Worm (Caenorhabditis elegans) whole organism, L1 larva: ENCODE data around the gene doxa-1.

Experiments
- C04F5.9 ChIP-seq: sonication (generic microtip); optimal IDR thresholded peaks from 2 replicates; lab custom pipeline; 2016; ENCODE audit warnings: missing genetic modification characterization, missing compliant biosample characterization
- ama-1 ChIP-seq: fragments of 150-350 bp; optimal IDR thresholded peaks from 2 replicates; lab custom pipeline; 2014
- ceh-8 ChIP-seq: fragments of 200-800 bp; sonication (Bioruptor generic); optimal IDR thresholded peaks from 2 replicates; lab custom pipeline; 2018; ENCODE audit warnings: mild to moderate bottlenecking, missing genetic modification characterization, moderate library complexity, missing compliant biosample characterization
- efl-3 ChIP-seq: fragments of 200-800 bp; sonication (Bioruptor generic); optimal IDR thresholded peaks from 2 replicates; lab custom pipeline; 2018; ENCODE audit warnings: mild to moderate bottlenecking, missing genetic modification characterization, missing compliant biosample characterization
- egl-27 ChIP-seq, 2 experiments: fragments of 150-350 bp in 1 of 2; sonication (generic microtip); optimal IDR thresholded peaks; 3 replicates each; lab custom pipeline; 2017 to 2018; ENCODE audit warnings: missing biosample characterization in 2 of 2, missing genetic modification characterization in 2 of 2, missing genetic modification reagents in 2 of 2
- elt-3 ChIP-seq, 6 experiments: fragments of 150-350 bp in 1 of 6; sonication (generic microtip); optimal IDR thresholded peaks; 2 replicates each; lab custom pipeline; 2017 to 2018; ENCODE audit warnings: missing biosample characterization in 6 of 6, missing genetic modification characterization in 6 of 6, inconsistent platforms in 1 of 6
- grh-1 ChIP-seq: fragments of 200-800 bp; sonication (Bioruptor generic); IDR thresholded peaks from 2 replicates; pipeline ENCODE4 v1.3.6; 2022; ENCODE audit warnings: missing genetic modification reagents, missing genetic modification characterization, missing compliant biosample characterization
- hlh-17 ChIP-seq: fragments of 200-800 bp; sonication (Bioruptor generic); optimal IDR thresholded peaks from 2 replicates; lab custom pipeline; 2018; ENCODE audit warnings: missing genetic modification characterization, mild to moderate bottlenecking, missing compliant biosample characterization, moderate library complexity, borderline replicate concordance
- isw-1 ChIP-seq: fragments of 200-800 bp; sonication (Bioruptor generic); IDR thresholded peaks from 2 replicates; pipeline ENCODE4 v1.3.6; 2022; ENCODE audit warnings: missing genetic modification characterization, missing compliant biosample characterization
- lir-3 ChIP-seq: sonication (generic microtip); optimal IDR thresholded peaks from 2 replicates; lab custom pipeline; 2016; ENCODE audit warnings: mild to moderate bottlenecking, missing genetic modification characterization, moderate library complexity, missing compliant biosample characterization; ENCODE audit not compliant: poor library complexity
- mep-1 ChIP-seq: fragments of 150-350 bp; optimal IDR thresholded peaks from 2 replicates; lab custom pipeline; 2014; ENCODE audit warnings: missing biosample characterization, missing genetic modification characterization
- nhr-77 ChIP-seq: fragments of 150-350 bp; optimal IDR thresholded peaks from 2 replicates; lab custom pipeline; 2014; ENCODE audit warnings: missing biosample characterization, missing genetic modification characterization
- pag-3 ChIP-seq: sonication (generic microtip); optimal IDR thresholded peaks from 2 replicates; lab custom pipeline; 2017; ENCODE audit warnings: missing genetic modification characterization, mild to moderate bottlenecking, missing compliant biosample characterization, antibody characterized with exemption, borderline replicate concordance; ENCODE audit not compliant: insufficient read depth
- snu-23 ChIP-seq: sonication (generic microtip); optimal IDR thresholded peaks from 2 replicates; lab custom pipeline; 2016; ENCODE audit warnings: missing genetic modification characterization, missing compliant biosample characterization

- TF ChIP-seq efl-3 (GFP tag; lab: Kevin White, UChicago) (no peak), grh-1 (GFP tag; lab: Robert Waterston, UW) (no peak), C04F5.9 (tag; lab: Kevin White, UChicago) (no peak), nhr-77 (tag; lab: Kevin White, UChicago) (no peak), mep-1 (no peak), elt-3 (tag; optimal IDR thresholded peaks at IDR 0.05; lab: Kevin White, UChicago) (no peak), hlh-17 (GFP tag; lab: Kevin White, UChicago) (no peak), pag-3 (tag; lab: Kevin White, UChicago) (no peak), lir-3 (tag; lab: Kevin White, UChicago) (no peak), isw-1 (GFP tag; lab: Robert Waterston, UW) (no peak), ceh-8 (no peak), egl-27 (tag; optimal IDR thresholded peaks at IDR 0.05; lab: Kevin White, UChicago) (no peak), ama-1 (lab: Kevin White, UChicago) (no peak), snu-23 (GFP tag; lab: Kevin White, UChicago) (no peak)
These were observed 13.2 kb downstream of the doxa-1 start for ce11 chrIII:8594088-8594487.
